Fruit fly (Drosophila melanogaster) whole organism, prepupa: ENCODE results near the gene CG42709.

ENCODE experiments used
- Blimp-1 ChIP-seq: fragments of 200-800 bp; sonication (Bioruptor generic); optimal IDR thresholded peaks from 3 replicates; lab custom pipeline; 2017; ENCODE audit warnings: missing biosample characterization, missing genetic modification characterization, mild to moderate bottlenecking, moderate library complexity, missing genetic modification reagents
- CG10669 ChIP-seq: fragments of 200-800 bp; sonication (Bioruptor generic); optimal IDR thresholded peaks from 3 replicates; lab custom pipeline; 2018; ENCODE audit warnings: missing biosample characterization, mild to moderate bottlenecking, missing genetic modification characterization, moderate library complexity
- CG11294 ChIP-seq: fragments of 200-800 bp; sonication (Bioruptor generic); IDR thresholded peaks from 2 replicates; pipeline ENCODE4 v1.3.6; 2022; ENCODE audit warnings: missing biosample characterization, missing genetic modification characterization
- CG11902 ChIP-seq: fragments of 200-800 bp; sonication (Bioruptor generic); optimal IDR thresholded peaks from 3 replicates; lab custom pipeline; 2016; ENCODE audit warnings: missing biosample characterization, missing genetic modification characterization
- CG15336 ChIP-seq: fragments of 200-800 bp; sonication (Bioruptor generic); IDR thresholded peaks from 2 replicates; pipeline ENCODE4 v1.3.6; 2022; ENCODE audit warnings: missing biosample characterization, missing genetic modification characterization
- CG3032 ChIP-seq: fragments of 200-800 bp; optimal IDR thresholded peaks from 2 replicates; lab custom pipeline; 2019; ENCODE audit warnings: missing biosample characterization, mild to moderate bottlenecking, missing genetic modification characterization, moderate library complexity
- CG31627 ChIP-seq: fragments of 200-800 bp; sonication (Bioruptor generic); optimal IDR thresholded peaks from 3 replicates; lab custom pipeline; 2016; ENCODE audit warnings: missing biosample characterization, missing genetic modification characterization
- CG32006 ChIP-seq: fragments of 200-800 bp; sonication (Bioruptor generic); optimal IDR thresholded peaks from 3 replicates; lab custom pipeline; 2017; ENCODE audit warnings: missing biosample characterization, mild to moderate bottlenecking, missing genetic modification characterization
- CG34406 ChIP-seq: fragments of 200-800 bp; sonication (Bioruptor generic); optimal IDR thresholded peaks from 3 replicates; lab custom pipeline; 2016; ENCODE audit warnings: missing biosample characterization, missing genetic modification characterization
- CG3919 ChIP-seq: fragments of 200-800 bp; sonication (Bioruptor generic); optimal IDR thresholded peaks from 3 replicates; lab custom pipeline; 2016; ENCODE audit warnings: missing biosample characterization, missing genetic modification characterization
- CG4318 ChIP-seq: fragments of 200-800 bp; sonication (Bioruptor generic); optimal IDR thresholded peaks from 3 replicates; lab custom pipeline; 2017; ENCODE audit warnings: missing biosample characterization, mild to moderate bottlenecking, missing genetic modification characterization
- CG6276 ChIP-seq: fragments of 200-800 bp; sonication (Bioruptor generic); optimal IDR thresholded peaks from 2 replicates; lab custom pipeline; 2017; ENCODE audit warnings: missing biosample characterization, mild to moderate bottlenecking, missing genetic modification characterization
- CG6792 ChIP-seq: fragments of 200-800 bp; sonication (Bioruptor generic); optimal IDR thresholded peaks from 3 replicates; lab custom pipeline; 2016; ENCODE audit warnings: missing biosample characterization, missing genetic modification characterization
- CG6808 ChIP-seq: fragments of 200-800 bp; sonication (Bioruptor generic); optimal IDR thresholded peaks from 3 replicates; lab custom pipeline; 2017; ENCODE audit warnings: missing biosample characterization, missing genetic modification characterization, mild to moderate bottlenecking, moderate library complexity, missing genetic modification reagents
- CG7368 ChIP-seq: fragments of 200-800 bp; sonication (Bioruptor generic); optimal IDR thresholded peaks from 3 replicates; lab custom pipeline; 2016; ENCODE audit warnings: missing biosample characterization, missing genetic modification characterization
- CG8119 ChIP-seq: fragments of 200-800 bp; sonication (Bioruptor generic); IDR thresholded peaks from 3 replicates; pipeline ENCODE4 v1.3.6; 2022; ENCODE audit warnings: missing biosample characterization, missing genetic modification characterization
- CG8319 ChIP-seq: fragments of 200-800 bp; sonication (Bioruptor generic); optimal IDR thresholded peaks from 3 replicates; lab custom pipeline; 2016; ENCODE audit warnings: missing biosample characterization, missing genetic modification characterization
- CG8632 ChIP-seq: fragments of 200-800 bp; sonication (Bioruptor generic); optimal IDR thresholded peaks from 3 replicates; lab custom pipeline; 2016; ENCODE audit warnings: missing biosample characterization, missing genetic modification characterization
- CG9139 ChIP-seq: fragments of 200-800 bp; sonication (Bioruptor generic); optimal IDR thresholded peaks from 3 replicates; lab custom pipeline; 2017; ENCODE audit warnings: missing biosample characterization, mild to moderate bottlenecking, missing genetic modification characterization
- Eip75B ChIP-seq: fragments of 200-800 bp; sonication (Bioruptor generic); optimal IDR thresholded peaks from 3 replicates; lab custom pipeline; 2016; ENCODE audit warnings: missing biosample characterization, missing genetic modification characterization
- Eip78C ChIP-seq: fragments of 200-800 bp; sonication (Bioruptor generic); peaks from one replicate; lab custom pipeline; 2016; ENCODE audit warnings: missing biosample characterization, missing genetic modification characterization
- Eip93F ChIP-seq: fragments of 200-800 bp; sonication (Bioruptor generic); optimal IDR thresholded peaks from 2 replicates; lab custom pipeline; 2016; ENCODE audit warnings: missing biosample characterization, mild to moderate bottlenecking, missing genetic modification characterization
- Ets21C ChIP-seq: fragments of 200-800 bp; sonication (Bioruptor generic); optimal IDR thresholded peaks from 3 replicates; lab custom pipeline; 2016; ENCODE audit warnings: missing biosample characterization, missing genetic modification characterization
- Ets96B ChIP-seq: fragments of 200-800 bp; optimal IDR thresholded peaks from 2 replicates; lab custom pipeline; 2019; ENCODE audit warnings: missing biosample characterization, mild to moderate bottlenecking, missing genetic modification characterization, moderate library complexity
- Gug ChIP-seq: fragments of 200-800 bp; sonication (Bioruptor generic); IDR thresholded peaks from 2 replicates; pipeline ENCODE4 v1.3.6; 2022; ENCODE audit warnings: missing biosample characterization, missing genetic modification characterization
- Hr38 ChIP-seq: sonication (Bioruptor generic); optimal IDR thresholded peaks from 2 replicates; lab custom pipeline; 2016; ENCODE audit warnings: missing biosample characterization, missing genetic modification characterization
- Hr39 ChIP-seq: fragments of 200-800 bp; sonication (Bioruptor generic); optimal IDR thresholded peaks from 2 replicates; lab custom pipeline; 2016; ENCODE audit warnings: missing biosample characterization, missing genetic modification characterization
- Hr4 ChIP-seq: fragments of 200-800 bp; sonication (Bioruptor generic); optimal IDR thresholded peaks from 3 replicates; lab custom pipeline; 2016; ENCODE audit warnings: missing biosample characterization, missing genetic modification characterization
- Lpt ChIP-seq: fragments of 200-800 bp; sonication (Bioruptor generic); optimal IDR thresholded peaks from 3 replicates; lab custom pipeline; 2016; ENCODE audit warnings: missing biosample characterization, missing genetic modification characterization
- Met ChIP-seq: fragments of 200-800 bp; sonication (Bioruptor generic); optimal IDR thresholded peaks from 3 replicates; lab custom pipeline; 2016; ENCODE audit warnings: missing biosample characterization, missing genetic modification characterization
- OdsH ChIP-seq: fragments of 200-800 bp; sonication (Bioruptor generic); optimal IDR thresholded peaks from 3 replicates; lab custom pipeline; 2016; ENCODE audit warnings: missing biosample characterization, missing genetic modification characterization
- Smox ChIP-seq: fragments of 200-800 bp; sonication (Bioruptor generic); optimal IDR thresholded peaks from 3 replicates; lab custom pipeline; 2016; ENCODE audit warnings: missing biosample characterization, missing genetic modification characterization
- Sox102F ChIP-seq: fragments of 200-800 bp; sonication (Bioruptor generic); optimal IDR thresholded peaks from 2 replicates; lab custom pipeline; 2016; ENCODE audit warnings: missing biosample characterization, mild to moderate bottlenecking, missing genetic modification characterization
- Sox14 ChIP-seq: fragments of 200-800 bp; sonication (Bioruptor generic); optimal IDR thresholded peaks from 3 replicates; lab custom pipeline; 2016; ENCODE audit warnings: missing biosample characterization, missing genetic modification characterization
- Sox15 ChIP-seq: fragments of 200-800 bp; sonication (Bioruptor generic); optimal IDR thresholded peaks from 3 replicates; lab custom pipeline; 2016; ENCODE audit warnings: missing biosample characterization, missing genetic modification characterization
- achi ChIP-seq: fragments of 200-800 bp; sonication (Bioruptor generic); optimal IDR thresholded peaks from 3 replicates; lab custom pipeline; 2016; ENCODE audit warnings: missing biosample characterization, missing genetic modification characterization
- acj6 ChIP-seq: fragments of 200-800 bp; sonication (Bioruptor generic); optimal IDR thresholded peaks from 3 replicates; lab custom pipeline; 2016; ENCODE audit warnings: missing biosample characterization, missing genetic modification characterization
- cyc ChIP-seq: fragments of 200-800 bp; sonication (Bioruptor generic); optimal IDR thresholded peaks from 3 replicates; lab custom pipeline; 2016; ENCODE audit warnings: missing biosample characterization, missing genetic modification characterization
- dac ChIP-seq: fragments of 200-800 bp; sonication (Bioruptor generic); optimal IDR thresholded peaks from 2 replicates; lab custom pipeline; 2017; ENCODE audit warnings: missing biosample characterization, mild to moderate bottlenecking, missing genetic modification characterization
- eg ChIP-seq: fragments of 200-800 bp; sonication (Bioruptor generic); IDR thresholded peaks from 3 replicates; pipeline ENCODE4 v1.3.6; 2022; ENCODE audit warnings: missing biosample characterization, missing genetic modification characterization
- esn ChIP-seq: fragments of 200-800 bp; sonication (Bioruptor generic); optimal IDR thresholded peaks from 2 replicates; lab custom pipeline; 2016; ENCODE audit warnings: missing biosample characterization, mild to moderate bottlenecking, missing genetic modification characterization, moderate library complexity
- fd59A ChIP-seq: fragments of 200-800 bp; sonication (Bioruptor generic); optimal IDR thresholded peaks from 2 replicates; lab custom pipeline; 2017; ENCODE audit warnings: missing biosample characterization, mild to moderate bottlenecking, missing genetic modification characterization, missing genetic modification reagents
- fd85E ChIP-seq: fragments of 200-800 bp; sonication (Bioruptor generic); optimal IDR thresholded peaks from 3 replicates; lab custom pipeline; 2016; ENCODE audit warnings: missing biosample characterization, missing genetic modification characterization
- fkh ChIP-seq: fragments of 200-800 bp; sonication (Bioruptor generic); optimal IDR thresholded peaks from 3 replicates; lab custom pipeline; 2017; ENCODE audit warnings: missing biosample characterization, mild to moderate bottlenecking, missing genetic modification characterization, moderate library complexity
- lz ChIP-seq: fragments of 200-800 bp; sonication (Bioruptor generic); optimal IDR thresholded peaks from 3 replicates; lab custom pipeline; 2016; ENCODE audit warnings: missing biosample characterization, missing genetic modification characterization
- net ChIP-seq: fragments of 200-800 bp; sonication (Bioruptor generic); optimal IDR thresholded peaks from 3 replicates; lab custom pipeline; 2016; ENCODE audit warnings: missing biosample characterization, missing genetic modification characterization
- pdm3 ChIP-seq: fragments of 200-800 bp; sonication (Bioruptor generic); optimal IDR thresholded peaks from 3 replicates; lab custom pipeline; 2016; ENCODE audit warnings: missing biosample characterization, missing genetic modification characterization
- salr ChIP-seq, 2 experiments: fragments of 200-800 bp; sonication (Bioruptor generic); optimal IDR thresholded peaks; 3 replicates each; lab custom pipeline; 2016 to 2018; ENCODE audit warnings: missing biosample characterization in 2 of 2, missing genetic modification characterization in 2 of 2, mild to moderate bottlenecking in 1 of 2
- spab ChIP-seq: fragments of 200-800 bp; sonication (Bioruptor generic); optimal IDR thresholded peaks from 2 replicates; lab custom pipeline; 2017; ENCODE audit warnings: missing biosample characterization, mild to moderate bottlenecking, missing genetic modification characterization, missing genetic modification reagents
- ss ChIP-seq, 2 experiments: fragments of 200-800 bp; sonication (Bioruptor generic); optimal IDR thresholded peaks; 2 replicates in 1 of 2; 3 replicates in 1 of 2; lab custom pipeline; 2017 to 2018; ENCODE audit warnings: mild to moderate bottlenecking in 2 of 2, missing biosample characterization in 2 of 2, missing genetic modification characterization in 2 of 2, moderate library complexity in 1 of 2
- svp ChIP-seq: fragments of 200-800 bp; sonication (Bioruptor generic); peaks from one replicate; lab custom pipeline; 2016; ENCODE audit warnings: missing biosample characterization, missing genetic modification characterization
- topi ChIP-seq: fragments of 200-800 bp; sonication (Bioruptor generic); optimal IDR thresholded peaks from 3 replicates; lab custom pipeline; 2016; ENCODE audit warnings: missing biosample characterization, missing genetic modification characterization
- vri ChIP-seq: fragments of 200-800 bp; sonication (Bioruptor generic); optimal IDR thresholded peaks from 3 replicates; lab custom pipeline; 2016; ENCODE audit warnings: missing biosample characterization, mild to moderate bottlenecking, missing genetic modification characterization

Gene CG42709

DNA sequence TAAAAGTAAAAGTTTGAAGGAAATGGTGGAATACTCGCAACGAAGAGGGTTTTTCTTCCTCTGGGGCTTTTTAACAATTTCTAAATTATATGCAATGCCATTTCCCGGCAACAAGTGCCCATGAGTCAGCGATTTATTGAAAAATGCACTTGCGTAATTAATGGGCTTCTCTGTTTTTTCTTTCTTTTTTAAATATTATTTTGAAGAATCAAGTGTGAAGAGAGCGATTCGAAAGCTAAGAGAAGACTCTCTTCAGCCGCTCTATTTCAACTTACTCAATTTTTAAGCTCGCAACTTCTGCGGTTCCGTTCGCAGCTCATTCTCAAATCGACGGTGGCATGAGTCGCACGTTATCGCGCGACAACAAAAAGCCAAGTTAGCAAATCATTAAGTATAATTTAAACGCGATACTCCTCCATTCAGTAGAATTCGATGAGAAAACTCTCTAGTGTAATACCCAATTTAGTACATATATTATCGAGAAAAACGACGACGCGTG is at the start of gene CG42709:
CG42709 (plus strand) TSS at position 318 of the 499 bp plus-strand sequence.
- TF ChIP-seq CG8319 (GFP tag; lab: Kevin White, UChicago) (no peak), Gug (GFP tag; lab: Robert Waterston, UW) (no peak), Eip78C (peak; percentile 76), CG11902 (GFP tag; lab: Kevin White, UChicago) (no peak), fd59A (GFP tag; lab: Kevin White, UChicago) (no peak), CG3919 (no peak), lz (GFP tag; lab: Kevin White, UChicago) (no peak), CG9139 (GFP tag; lab: Kevin White, UChicago) (no peak), Hr39 (GFP tag; lab: Kevin White, UChicago) (no peak), vri (GFP tag; lab: Kevin White, UChicago) (peak; percentile 79), CG8632 (GFP tag; lab: Kevin White, UChicago) (no peak), CG7368 (no peak), Sox102F (peak; percentile 20), salr (GFP tag; optimal IDR thresholded peaks at IDR 0.05; lab: Kevin White, UChicago) (no peak), pdm3 (GFP tag; lab: Kevin White, UChicago) (no peak), Ets21C (GFP tag; lab: Kevin White, UChicago) (no peak), Sox14 (peak; percentile 15), CG4318 (GFP tag; lab: Kevin White, UChicago) (no peak), ss (GFP tag; optimal IDR thresholded peaks at IDR 0.05; lab: Kevin White, UChicago) (no peak), fkh (GFP tag; lab: Kevin White, UChicago) (no peak), Smox (GFP tag; lab: Kevin White, UChicago) (no peak), topi (GFP tag; lab: Kevin White, UChicago) (no peak), CG6792 (GFP tag; lab: Kevin White, UChicago) (no peak), eg (no peak), net (GFP tag; lab: Kevin White, UChicago) (no peak), Met (peak; percentile 15), Hr38 (GFP tag; lab: Kevin White, UChicago) (no peak), CG6808 (no peak), cyc (GFP tag; lab: Kevin White, UChicago) (no peak), CG32006 (GFP tag; lab: Kevin White, UChicago) (no peak), CG3032 (no peak), CG34406 (GFP tag; lab: Kevin White, UChicago) (no peak), svp (GFP tag; lab: Kevin White, UChicago) (peak; percentile 92), CG11294 (GFP tag; lab: Robert Waterston, UW) (no peak), CG10669 (no peak), CG15336 (GFP tag; lab: Robert Waterston, UW) (peak; percentile 37; the same call in 1 of the 2 replicates), spab (GFP tag; lab: Kevin White, UChicago) (no peak), OdsH (GFP tag; lab: Kevin White, UChicago) (no peak), fd85E (GFP tag; lab: Kevin White, UChicago) (no peak), Blimp-1 (GFP tag; lab: Kevin White, UChicago) (peak; percentile 45), Eip93F (GFP tag; lab: Kevin White, UChicago) (no peak), CG8119 (GFP tag; lab: Robert Waterston, UW) (no peak), CG6276 (GFP tag; lab: Kevin White, UChicago) (no peak), CG31627 (no peak), esn (GFP tag; lab: Kevin White, UChicago) (no peak), Hr4 (GFP tag; lab: Kevin White, UChicago) (no peak), Ets96B (tag; lab: Kevin White, UChicago) (no peak), Sox15 (GFP tag; lab: Kevin White, UChicago) (no peak), achi (GFP tag; lab: Kevin White, UChicago) (no peak), dac (GFP tag; lab: Kevin White, UChicago) (no peak), acj6 (GFP tag; lab: Kevin White, UChicago) (no peak), Lpt (GFP tag; lab: Kevin White, UChicago) (no peak), Eip75B (GFP tag; lab: Kevin White, UChicago) (no peak)
